Fruit fly (Drosophila melanogaster) whole organism, prepupa: ENCODE measurements around the gene Cyp4ae1.

Experiments used
- CG34406 ChIP-seq: fragments of 200-800 bp; sonication (Bioruptor generic); optimal IDR thresholded peaks from 3 replicates; lab custom pipeline; 2016; ENCODE audit warnings: missing biosample characterization, missing genetic modification characterization
- CG6854 ChIP-seq: fragments of 200-800 bp; sonication (Bioruptor generic); optimal IDR thresholded peaks from 2 replicates; lab custom pipeline; 2017; ENCODE audit warnings: missing biosample characterization, mild to moderate bottlenecking, missing genetic modification characterization
- Lpt ChIP-seq: fragments of 200-800 bp; sonication (Bioruptor generic); optimal IDR thresholded peaks from 3 replicates; lab custom pipeline; 2016; ENCODE audit warnings: missing biosample characterization, missing genetic modification characterization
- fd85E ChIP-seq: fragments of 200-800 bp; sonication (Bioruptor generic); optimal IDR thresholded peaks from 3 replicates; lab custom pipeline; 2016; ENCODE audit warnings: missing biosample characterization, missing genetic modification characterization
- svp ChIP-seq: fragments of 200-800 bp; sonication (Bioruptor generic); peaks from one replicate; lab custom pipeline; 2016; ENCODE audit warnings: missing biosample characterization, missing genetic modification characterization

DNA sequence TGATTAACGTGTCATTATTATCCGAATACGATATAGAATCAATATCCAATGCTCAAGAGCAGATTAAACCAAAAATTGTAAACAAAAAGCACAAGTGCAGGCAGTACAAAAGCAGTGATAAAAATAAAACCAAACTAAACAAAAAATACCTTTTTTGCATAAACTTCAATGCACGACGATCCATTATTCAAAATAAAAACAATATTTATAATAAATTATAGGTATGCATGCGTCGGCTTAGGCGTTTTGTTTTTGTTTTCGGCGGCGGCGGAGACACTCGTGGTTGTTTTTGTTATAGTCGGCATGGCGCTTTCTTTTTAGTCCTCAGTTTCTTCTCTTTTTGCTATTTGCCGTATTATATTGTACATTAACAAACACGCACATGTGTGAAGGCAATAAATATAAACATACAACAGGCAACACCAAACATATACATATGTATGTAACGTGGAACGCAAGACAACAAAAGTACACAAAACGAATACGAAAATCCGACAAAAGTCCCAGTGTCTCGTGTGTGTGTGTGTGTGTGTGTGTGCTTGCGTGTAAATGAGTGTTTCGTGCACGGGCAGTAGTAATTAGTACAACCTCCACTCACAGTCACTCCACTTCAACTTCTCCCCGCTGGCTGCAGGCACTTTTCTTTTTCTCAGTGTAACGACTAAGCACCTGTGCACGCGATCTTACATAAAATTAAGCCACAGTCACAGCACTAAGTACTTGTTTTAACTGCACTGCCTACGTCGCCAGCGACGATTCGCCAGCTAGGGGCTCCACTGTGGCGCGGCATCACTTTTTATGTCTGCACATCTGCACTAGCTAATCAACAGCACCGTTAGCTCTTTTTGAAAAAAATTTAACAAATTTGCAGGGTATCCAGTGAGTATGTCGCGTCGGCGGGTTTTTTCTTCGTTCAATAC lies 42.7 kb upstream of the Cyp4ae1 start:
- TF ChIP-seq fd85E (no peak), CG34406 (GFP tag; lab: Kevin White, UChicago) (no peak), CG6854 (no peak), Lpt (GFP tag; lab: Kevin White, UChicago) (no peak), svp (no peak)
